Worm (Caenorhabditis elegans): ENCODE results near the gene C06A6.4.

DNA sequence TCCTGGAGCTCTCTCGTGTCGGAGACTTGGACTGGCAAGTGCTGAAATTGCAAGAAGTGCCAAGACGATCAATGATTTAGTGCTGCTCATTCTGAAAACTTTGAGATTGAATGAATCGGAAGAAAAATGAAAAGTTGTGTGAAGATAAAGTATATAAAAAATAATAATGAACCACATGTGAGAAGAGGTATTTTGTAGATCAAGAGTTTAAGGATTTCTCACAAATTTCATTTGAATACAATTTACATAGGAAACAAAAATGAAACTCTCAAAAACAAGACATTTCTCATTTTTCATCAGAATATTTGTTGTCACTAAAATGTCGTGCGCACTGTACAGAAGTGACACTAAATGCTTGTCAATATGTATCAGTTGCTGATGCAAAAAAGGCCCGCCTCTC is 6.6 kb downstream of the C06A6.4 start, which contains the start of gene T14A8.2:
- TF ChIP-seq T22C8.4 (GFP tag; IDR thresholded peaks at IDR 0.05), result no peak
- TF ChIP-seq klf-2 (GFP tag; conservative IDR thresholded peaks at IDR 0.05), result no peak
- TF ChIP-seq flt-1 (GFP tag; IDR thresholded peaks at IDR 0.05), result no peak
- TF ChIP-seq ztf-29 (GFP tag; IDR thresholded peaks at IDR 0.05), result no peak

All from whole organism, midembryonic.